Fruit fly (Drosophila melanogaster): ENCODE data around the gene CG15721.

CG15721 gene

dm6 chrX:12939951-12940350 is 30.6 kb upstream of the CG15721 start (continued):
- TF ChIP-seq prd (optimal IDR thresholded peaks at IDR 0.05) = no peak
- peak; percentile 86 for TF ChIP-seq prd (GFP tag; IDR thresholded peaks at IDR 0.05)
- TF ChIP-seq lov (optimal IDR thresholded peaks at IDR 0.05) = no peak
- 0 out of 3 replicates have a peak, but pooled peaks have one; percentile 41 for TF ChIP-seq lov (GFP tag; IDR thresholded peaks at IDR 0.05)
- TF ChIP-seq dmrt11E (tag; optimal IDR thresholded peaks at IDR 0.05) = peak; percentile 62
- TF ChIP-seq nmo (GFP tag; optimal IDR thresholded peaks at IDR 0.05) = no peak
- TF ChIP-seq CG7745 (tag; optimal IDR thresholded peaks at IDR 0.05) = no peak
- peak; percentile 8 for TF ChIP-seq lilli (GFP tag; optimal IDR thresholded peaks at IDR 0.05)
- no peak for TF ChIP-seq CG13123 (GFP tag; optimal IDR thresholded peaks at IDR 0.05)
- TF ChIP-seq CG10267 (tag; optimal IDR thresholded peaks at IDR 0.05) = peak; percentile 18
- TF ChIP-seq pzg (GFP tag; optimal IDR thresholded peaks at IDR 0.05) = no peak
- peak; percentile 39 for TF ChIP-seq CG18262 (tag; optimal IDR thresholded peaks at IDR 0.05)
- no peak for TF ChIP-seq CG30020 (tag; optimal IDR thresholded peaks at IDR 0.05)
- peak in 1 of 2 experiments; percentile 30 for TF ChIP-seq chif (GFP tag; optimal IDR thresholded peaks at IDR 0.05)
- peak; percentile 1 for TF ChIP-seq Blimp-1 (GFP tag; optimal IDR thresholded peaks at IDR 0.05)
- no peak for TF ChIP-seq CG16863 (GFP tag; optimal IDR thresholded peaks at IDR 0.05)

- TF ChIP-seq Neu2 (GFP tag; optimal IDR thresholded peaks at IDR 0.05; ENCODE audit: borderline replicate concordance) (no peak), sens-2 (GFP tag; IDR thresholded peaks at IDR 0.05) (no peak), CG13775 (GFP tag; optimal IDR thresholded peaks at IDR 0.05) (no peak), insv (GFP tag; optimal IDR thresholded peaks at IDR 0.05) (peak; percentile 5 to 91), Max (GFP tag; optimal IDR thresholded peaks at IDR 0.05) (no peak), tll (GFP tag; optimal IDR thresholded peaks at IDR 0.05) (peak in 1 of 2 experiments; percentile 37), nom (GFP tag; optimal IDR thresholded peaks at IDR 0.05) (no peak), cg (GFP tag; optimal IDR thresholded peaks at IDR 0.05) (peak; percentile 45), Hr78 (GFP tag; optimal IDR thresholded peaks at IDR 0.05) (no peak), CG1647 (GFP tag; optimal IDR thresholded peaks at IDR 0.05) (no peak), abd-A (tag; optimal IDR thresholded peaks at IDR 0.05) (no peak), pros (GFP tag; optimal IDR thresholded peaks at IDR 0.05) (peak; percentile 41)
Observed at dm6 chrX:12940396-12940795, 30.1 kb upstream of the CG15721 start.

dm6 chrX:12947670-12948069 is 22.8 kb upstream of the CG15721 start:
- TF ChIP-seq Hmr (GFP tag; optimal IDR thresholded peaks at IDR 0.05) (peak; percentile 51), CG18619 (GFP tag; optimal IDR thresholded peaks at IDR 0.05) (peak; percentile 30), CG2202 (tag; optimal IDR thresholded peaks at IDR 0.05) (peak; percentile 7), ewg (GFP tag; optimal IDR thresholded peaks at IDR 0.05) (peak; percentile 74), CG6854 (GFP tag; optimal IDR thresholded peaks at IDR 0.05) (peak; percentile 15), CG13296 (GFP tag; optimal IDR thresholded peaks at IDR 0.05) (peak; percentile 34), onecut (GFP tag; IDR thresholded peaks at IDR 0.05) (peak; percentile 69), pfk (GFP tag; optimal IDR thresholded peaks at IDR 0.05) (peak; percentile 37), Nf-YA (GFP tag; IDR thresholded peaks at IDR 0.05) (0 out of 2 replicates have a peak, but pooled peaks have one; percentile 24), D (optimal IDR thresholded peaks at IDR 0.05) (no peak), D (GFP tag; optimal IDR thresholded peaks at IDR 0.05) (peak; percentile 35), CG10543 (GFP tag; optimal IDR thresholded peaks at IDR 0.05) (peak; percentile 19), ERR (GFP tag; optimal IDR thresholded peaks at IDR 0.05) (no peak), kni (GFP tag; optimal IDR thresholded peaks at IDR 0.05) (peak; percentile 26), Fer1 (GFP tag; optimal IDR thresholded peaks at IDR 0.05) (peak; percentile 41), CG32772 (GFP tag; IDR thresholded peaks at IDR 0.05) (no peak), odd (GFP tag; optimal IDR thresholded peaks at IDR 0.05) (peak; percentile 17), stwl (tag; optimal IDR thresholded peaks at IDR 0.05) (peak; percentile 62), CG10431 (GFP tag; optimal IDR thresholded peaks at IDR 0.05) (peak; percentile 65), Aef1 (GFP tag; IDR thresholded peaks at IDR 0.05) (no peak), CG18599 (GFP tag; optimal IDR thresholded peaks at IDR 0.05) (peak; percentile 33)
